Fruit fly (Drosophila melanogaster) whole organism: ENCODE measurements around the gene yem.

Source experiments
- CG8478 ChIP-seq: fragments of >200 bp; optimal IDR thresholded peaks from 2 replicates; lab custom pipeline; 2018; ENCODE audit warnings: inconsistent platforms
- EcR ChIP-seq, 2 experiments: fragments of >200 bp; optimal IDR thresholded peaks; 2 replicates each; lab custom pipeline; 2017; ENCODE audit warnings: missing biosample characterization in 2 of 2, missing genetic modification characterization in 2 of 2, missing genetic modification reagents in 2 of 2
- pan ChIP-seq: fragments of >200 bp; optimal IDR thresholded peaks from 2 replicates; lab custom pipeline; 2017
- psq ChIP-seq: fragments of >200 bp; optimal IDR thresholded peaks from 2 replicates; lab custom pipeline; 2017
- usp ChIP-seq: fragments of >200 bp; optimal IDR thresholded peaks from 2 replicates; lab custom pipeline; 2017; ENCODE audit warnings: missing biosample characterization, missing genetic modification characterization, mixed read lengths

DNA sequence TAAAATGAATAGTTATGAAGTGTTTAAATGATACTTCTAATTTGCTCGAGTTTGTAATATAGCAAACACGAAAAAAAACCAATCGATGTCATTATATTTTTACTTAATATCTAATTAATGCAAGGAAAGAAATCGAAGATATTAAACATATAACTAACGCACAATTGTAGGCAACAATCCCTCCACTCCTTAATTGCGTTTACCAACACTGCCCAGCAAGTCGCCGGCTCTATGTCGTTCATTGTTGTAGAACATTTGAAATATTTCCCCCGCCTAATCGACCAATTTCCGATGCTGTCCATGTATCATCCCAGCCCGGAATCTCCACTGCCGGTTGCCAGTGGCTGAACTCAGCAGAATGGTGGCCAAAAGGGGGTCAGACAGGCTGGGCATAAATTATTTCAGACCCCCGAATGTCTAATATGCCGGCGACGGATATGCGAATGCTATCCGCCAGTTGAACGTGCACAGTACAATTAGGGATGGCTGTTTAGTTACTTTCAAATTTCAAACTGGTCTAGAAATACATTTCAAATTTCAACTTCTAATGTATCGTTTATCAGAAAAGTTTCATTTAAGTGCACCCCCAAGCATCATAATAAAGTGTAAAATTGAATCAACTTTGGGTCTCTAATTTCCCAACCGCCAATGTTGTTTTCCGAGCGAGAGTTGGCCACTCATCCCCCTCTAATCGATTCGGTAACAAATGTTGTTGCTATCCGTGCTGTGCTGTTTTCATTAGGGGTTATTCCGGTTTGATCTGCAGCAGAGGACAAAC, 54.1 kb downstream of the yem start:
- TF ChIP-seq usp (GFP tag; lab: Kevin White, UChicago), result no peak
- no peak for TF ChIP-seq CG8478
- TF ChIP-seq psq, result no peak
- no peak for TF ChIP-seq pan
- TF ChIP-seq EcR (GFP tag; optimal IDR thresholded peaks at IDR 0.05; lab: Kevin White, UChicago), result no peak
